Worm (Caenorhabditis elegans) whole organism, L4 larva: ENCODE results near the gene hdl-1.

Experiments used
- D1046.2 ChIP-seq: fragments of 200-800 bp; sonication (Bioruptor generic); IDR thresholded peaks from 2 replicates; pipeline ENCODE4 v1.3.6; 2022; ENCODE audit warnings: missing genetic modification characterization, missing compliant biosample characterization
- F10B5.3 ChIP-seq: sonication (generic microtip); optimal IDR thresholded peaks from 2 replicates; lab custom pipeline; 2016; ENCODE audit warnings: mild to moderate bottlenecking, missing genetic modification characterization, missing compliant biosample characterization
- F26F4.8 ChIP-seq: fragments of 200-800 bp; sonication (Bioruptor generic); conservative IDR thresholded peaks from 2 replicates; pipeline ENCODE4 v1.3.6; 2022; ENCODE audit warnings: missing genetic modification characterization, missing compliant biosample characterization
- F37D6.2 ChIP-seq: sonication (generic microtip); optimal IDR thresholded peaks from 2 replicates; lab custom pipeline; 2016; ENCODE audit warnings: mild to moderate bottlenecking, missing genetic modification characterization, missing compliant biosample characterization
- F44E2.7 ChIP-seq: fragments of 200-800 bp; sonication (Bioruptor generic); IDR thresholded peaks from 2 replicates; pipeline ENCODE4 v2.1.2; 2022; ENCODE audit warnings: missing genetic modification characterization, missing compliant biosample characterization
- R02D3.7 ChIP-seq: fragments of 150-350 bp; sonication (generic microtip); optimal IDR thresholded peaks from 3 replicates; lab custom pipeline; 2014; ENCODE audit warnings: missing biosample characterization, missing genetic modification characterization
- T26A8.4 ChIP-seq: fragments of 200-800 bp; sonication (Bioruptor generic); IDR thresholded peaks from 2 replicates; pipeline ENCODE4 v1.3.6; 2022; ENCODE audit warnings: missing genetic modification characterization, missing compliant biosample characterization
- Y48G9A.11 ChIP-seq: fragments of 200-800 bp; sonication (Bioruptor generic); IDR thresholded peaks from 2 replicates; pipeline ENCODE4 v1.3.6; 2022; ENCODE audit warnings: missing genetic modification reagents, missing genetic modification characterization, missing compliant biosample characterization
- aly-2 ChIP-seq: sonication (generic microtip); optimal IDR thresholded peaks from 2 replicates; lab custom pipeline; 2018; ENCODE audit warnings: missing biosample characterization, missing genetic modification characterization
- arid-1 ChIP-seq: fragments of 200-800 bp; sonication (Bioruptor generic); conservative IDR thresholded peaks from 2 replicates; pipeline ENCODE4 v1.3.6; 2022; ENCODE audit warnings: missing genetic modification reagents, missing genetic modification characterization, missing compliant biosample characterization
- attf-4 ChIP-seq: sonication (generic microtip); optimal IDR thresholded peaks from 3 replicates; lab custom pipeline; 2017; ENCODE audit warnings: missing biosample characterization, missing genetic modification characterization
- ceh-20 ChIP-seq: fragments of 200-800 bp; sonication (Bioruptor generic); IDR thresholded peaks from 2 replicates; pipeline ENCODE4 v1.3.6; 2022; ENCODE audit warnings: missing genetic modification reagents, missing genetic modification characterization, missing compliant biosample characterization
- ceh-28 ChIP-seq: fragments of 150-350 bp; optimal IDR thresholded peaks from 2 replicates; lab custom pipeline; 2014; ENCODE audit warnings: missing biosample characterization, missing genetic modification reagents, missing genetic modification characterization
- ceh-32 ChIP-seq: sonication (generic microtip); optimal IDR thresholded peaks from 2 replicates; lab custom pipeline; 2016; ENCODE audit warnings: mild to moderate bottlenecking, missing genetic modification characterization, missing compliant biosample characterization; ENCODE audit not compliant: poor library complexity
- ceh-44 ChIP-seq: fragments of 200-800 bp; sonication (Bioruptor generic); IDR thresholded peaks from 2 replicates; pipeline ENCODE4 v1.3.6; 2022; ENCODE audit warnings: missing genetic modification reagents, missing genetic modification characterization, missing compliant biosample characterization
- ceh-82 ChIP-seq: sonication (generic microtip); optimal IDR thresholded peaks from 2 replicates; lab custom pipeline; 2017; ENCODE audit warnings: missing biosample characterization, missing genetic modification characterization
- cey-2 ChIP-seq: sonication (generic microtip); optimal IDR thresholded peaks from 3 replicates; lab custom pipeline; 2017; ENCODE audit warnings: missing genetic modification characterization, mild to moderate bottlenecking, missing compliant biosample characterization, antibody characterized with exemption, borderline replicate concordance; ENCODE audit not compliant: insufficient read depth
- daf-19 ChIP-seq: fragments of 200-800 bp; sonication (Bioruptor generic); conservative IDR thresholded peaks from 2 replicates; pipeline ENCODE4 v1.3.6; 2022; ENCODE audit warnings: missing genetic modification characterization, missing compliant biosample characterization
- daf-8 ChIP-seq: fragments of 200-800 bp; sonication (Bioruptor generic); IDR thresholded peaks from 2 replicates; pipeline ENCODE4 v1.3.6; 2022; ENCODE audit warnings: missing genetic modification characterization, missing compliant biosample characterization
- duxl-1 ChIP-seq: sonication (generic microtip); optimal IDR thresholded peaks from 2 replicates; lab custom pipeline; 2016; ENCODE audit warnings: mild to moderate bottlenecking, missing genetic modification characterization, moderate library complexity, missing compliant biosample characterization; ENCODE audit not compliant: poor library complexity
- dve-1 ChIP-seq: sonication (generic microtip); optimal IDR thresholded peaks from 2 replicates; lab custom pipeline; 2017; ENCODE audit warnings: antibody characterized with exemption, mild to moderate bottlenecking, missing genetic modification characterization, missing compliant biosample characterization; ENCODE audit not compliant: insufficient read depth
- egl-27 ChIP-seq: sonication (generic microtip); optimal IDR thresholded peaks from 3 replicates; lab custom pipeline; 2017; ENCODE audit warnings: missing biosample characterization, missing genetic modification reagents, missing genetic modification characterization
- fkh-10 ChIP-seq: fragments of 150-350 bp; optimal IDR thresholded peaks from 2 replicates; lab custom pipeline; 2014; ENCODE audit warnings: missing biosample characterization, missing genetic modification reagents, missing genetic modification characterization
- hlh-11 ChIP-seq: fragments of 200-800 bp; sonication (Bioruptor generic); optimal IDR thresholded peaks from 2 replicates; lab custom pipeline; 2018; ENCODE audit warnings: mild to moderate bottlenecking, missing genetic modification characterization, missing compliant biosample characterization
- lin-1 ChIP-seq: fragments of 200-800 bp; sonication (Bioruptor generic); IDR thresholded peaks from 2 replicates; pipeline ENCODE4 v1.3.6; 2022; ENCODE audit warnings: missing genetic modification reagents, missing genetic modification characterization, missing compliant biosample characterization
- lin-15B ChIP-seq: fragments of 150-350 bp; sonication (generic microtip); optimal IDR thresholded peaks from 3 replicates; lab custom pipeline; 2014; ENCODE audit warnings: missing biosample characterization, missing genetic modification characterization
- lin-29 ChIP-seq: fragments of 200-800 bp; sonication (Bioruptor generic); IDR thresholded peaks from 2 replicates; pipeline ENCODE4 v1.3.6; 2022; ENCODE audit warnings: missing genetic modification reagents, missing genetic modification characterization, missing compliant biosample characterization
- lin-38 ChIP-seq: fragments of 200-800 bp; sonication (Bioruptor generic); IDR thresholded peaks from 2 replicates; pipeline ENCODE4 v1.3.6; 2022; ENCODE audit warnings: missing genetic modification reagents, missing genetic modification characterization, missing compliant biosample characterization
- lsy-2 ChIP-seq, 2 experiments: fragments of 150-350 bp in 1 of 2; sonication (generic microtip) in 1 of 2; optimal IDR thresholded peaks; 2 replicates each; lab custom pipeline; 2014 to 2017; ENCODE audit warnings: missing biosample characterization in 2 of 2, missing genetic modification characterization in 2 of 2
- madf-5 ChIP-seq, 2 experiments: fragments of 200-800 bp; sonication (Bioruptor generic); IDR thresholded peaks; 2 replicates each; pipeline ENCODE4 v1.3.6; 2022; ENCODE audit warnings: missing compliant biosample characterization in 2 of 2, missing genetic modification characterization in 2 of 2
- mdt-29 ChIP-seq: fragments of 200-800 bp; sonication (Bioruptor generic); IDR thresholded peaks from 2 replicates; pipeline ENCODE4 v1.3.6; 2022; ENCODE audit warnings: missing genetic modification reagents, missing genetic modification characterization, missing compliant biosample characterization
- mxl-2 ChIP-seq: fragments of 200-800 bp; sonication (Bioruptor generic); conservative IDR thresholded peaks from 2 replicates; pipeline ENCODE4 v1.3.6; 2022; ENCODE audit warnings: missing genetic modification reagents, missing genetic modification characterization, missing compliant biosample characterization
- mxl-3 ChIP-seq: fragments of 200-800 bp; sonication (Bioruptor generic); optimal IDR thresholded peaks from 2 replicates; lab custom pipeline; 2018; ENCODE audit warnings: mild to moderate bottlenecking, missing genetic modification characterization, missing compliant biosample characterization
- nhr-237 ChIP-seq: sonication (generic microtip); optimal IDR thresholded peaks from 2 replicates; lab custom pipeline; 2017; ENCODE audit warnings: missing biosample characterization, missing genetic modification characterization
- nhr-25 ChIP-seq: sonication (generic microtip); optimal IDR thresholded peaks from 2 replicates; lab custom pipeline; 2017; ENCODE audit warnings: missing genetic modification characterization, mild to moderate bottlenecking, missing compliant biosample characterization, antibody characterized with exemption, moderate library complexity, borderline replicate concordance; ENCODE audit not compliant: insufficient read depth
- nhr-41 ChIP-seq: fragments of 200-800 bp; sonication (Bioruptor generic); IDR thresholded peaks from 2 replicates; pipeline ENCODE4 v1.3.6; 2022; ENCODE audit warnings: missing genetic modification reagents, missing genetic modification characterization, missing compliant biosample characterization
- nhr-42 ChIP-seq: fragments of 200-800 bp; sonication (Bioruptor generic); IDR thresholded peaks from 2 replicates; pipeline ENCODE4 v1.3.6; 2022; ENCODE audit warnings: missing genetic modification characterization, missing compliant biosample characterization
- nhr-6 ChIP-seq: fragments of 150-350 bp; optimal IDR thresholded peaks from 2 replicates; lab custom pipeline; 2014; ENCODE audit warnings: missing biosample characterization, missing genetic modification characterization
- nhr-77 ChIP-seq: fragments of 150-350 bp; optimal IDR thresholded peaks from 2 replicates; lab custom pipeline; 2014; ENCODE audit warnings: missing biosample characterization, missing genetic modification characterization
- php-3 ChIP-seq: fragments of 200-800 bp; sonication (Bioruptor generic); IDR thresholded peaks from 2 replicates; pipeline ENCODE4 v1.3.6; 2022; ENCODE audit warnings: missing genetic modification reagents, missing genetic modification characterization, missing compliant biosample characterization
- rbr-2 ChIP-seq: sonication (generic microtip); optimal IDR thresholded peaks from 2 replicates; lab custom pipeline; 2016; ENCODE audit warnings: missing genotype, missing genetic modification characterization, missing compliant biosample characterization
- saeg-2 ChIP-seq: fragments of 200-800 bp; sonication (Bioruptor generic); IDR thresholded peaks from 2 replicates; pipeline ENCODE4 v1.3.6; 2022; ENCODE audit warnings: missing genetic modification reagents, missing genetic modification characterization, missing compliant biosample characterization
- sdz-12 ChIP-seq: fragments of 200-800 bp; sonication (Bioruptor generic); optimal IDR thresholded peaks from 2 replicates; lab custom pipeline; 2018; ENCODE audit warnings: mild to moderate bottlenecking, missing genetic modification characterization, missing compliant biosample characterization
- skn-1 ChIP-seq: fragments of 150-350 bp; optimal IDR thresholded peaks from 2 replicates; lab custom pipeline; 2014; ENCODE audit warnings: missing biosample characterization, missing genetic modification characterization
- snpc-1.2 ChIP-seq: fragments of 200-800 bp; sonication (Bioruptor generic); IDR thresholded peaks from 2 replicates; pipeline ENCODE4 v1.3.6; 2022; ENCODE audit warnings: missing genetic modification reagents, missing genetic modification characterization, missing compliant biosample characterization
- snpc-4 ChIP-seq: fragments of 150-350 bp; optimal IDR thresholded peaks from 2 replicates; lab custom pipeline; 2014; ENCODE audit warnings: missing biosample characterization, missing genetic modification characterization
- spr-1 ChIP-seq: sonication (generic microtip); optimal IDR thresholded peaks from 2 replicates; lab custom pipeline; 2016; ENCODE audit warnings: mild to moderate bottlenecking, missing genetic modification characterization, missing compliant biosample characterization
- tag-97 ChIP-seq: fragments of 200-800 bp; sonication (Bioruptor generic); IDR thresholded peaks from 2 replicates; pipeline ENCODE4 v1.3.6; 2022; ENCODE audit warnings: missing genetic modification characterization, missing compliant biosample characterization
- vab-7 ChIP-seq: fragments of 200-800 bp; sonication (Bioruptor generic); IDR thresholded peaks from 2 replicates; pipeline ENCODE4 v1.3.6; 2022; ENCODE audit warnings: missing genetic modification reagents, missing genetic modification characterization, missing compliant biosample characterization
- zfp-3 ChIP-seq: fragments of 200-800 bp; sonication (Bioruptor generic); conservative IDR thresholded peaks from 2 replicates; pipeline ENCODE4 v1.3.6; 2022; ENCODE audit warnings: missing genetic modification reagents, missing genetic modification characterization, missing compliant biosample characterization
- ztf-11 ChIP-seq: fragments of 150-350 bp; optimal IDR thresholded peaks from 2 replicates; lab custom pipeline; 2014; ENCODE audit warnings: missing biosample characterization, missing genetic modification characterization

Gene hdl-1

DNA sequence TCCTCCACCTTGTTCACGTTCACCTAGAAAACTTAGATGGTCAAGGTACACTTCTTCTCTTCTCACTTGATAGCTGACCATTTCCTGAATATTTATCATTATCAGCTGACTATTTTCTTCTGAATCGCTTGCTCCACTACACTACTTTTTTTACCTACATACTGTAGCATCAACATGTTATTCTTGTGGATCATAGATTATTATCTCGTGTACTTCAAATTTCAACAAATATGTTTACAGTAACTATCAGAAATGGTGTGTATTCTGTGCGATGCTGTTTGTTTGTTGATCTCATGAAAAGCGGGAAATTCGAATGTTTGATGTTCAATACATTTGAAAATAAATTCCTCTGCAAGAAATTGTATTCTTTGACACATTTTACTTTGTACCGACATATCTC, 32.7 kb downstream of the hdl-1 start, which contains the start of gene ZK822.10 (continued):
- TF ChIP-seq nhr-77 (tag; lab: Kevin White, UChicago) (peak; percentile 51), dve-1 (tag; lab: Kevin White, UChicago) (peak; percentile 77), F26F4.8 (GFP tag; lab: Robert Waterston, UW) (no peak), rbr-2 (no peak), R02D3.7 (no peak), php-3 (no peak), aly-2 (tag; lab: Kevin White, UChicago) (no peak), sdz-12 (GFP tag; lab: Kevin White, UChicago) (no peak), nhr-41 (no peak), skn-1 (no peak), ceh-44 (no peak), D1046.2 (GFP tag; lab: Robert Waterston, UW) (no peak), lin-15B (tag; lab: Kevin White, UChicago) (no peak), snpc-1.2 (GFP tag; lab: Robert Waterston, UW) (no peak), egl-27 (tag; lab: Kevin White, UChicago) (no peak), lsy-2 (tag; optimal IDR thresholded peaks at IDR 0.05; lab: Kevin White, UChicago) (peak in 1 of 2 experiments; percentile 2), lin-38 (no peak), ztf-11 (tag; lab: Kevin White, UChicago) (no peak), saeg-2 (GFP tag; lab: Robert Waterston, UW) (no peak), nhr-42 (GFP tag; lab: Robert Waterston, UW) (no peak), F10B5.3 (tag; lab: Kevin White, UChicago) (no peak), zfp-3 (GFP tag; lab: Robert Waterston, UW) (no peak), daf-8 (no peak), ceh-28 (tag; lab: Kevin White, UChicago) (no peak), nhr-6 (tag; lab: Kevin White, UChicago) (no peak), ceh-82 (tag; lab: Kevin White, UChicago) (no peak), vab-7 (GFP tag; lab: Robert Waterston, UW) (no peak), spr-1 (tag; lab: Kevin White, UChicago) (no peak), madf-5 (GFP tag; IDR thresholded peaks at IDR 0.05; lab: Robert Waterston, UW) (no peak), T26A8.4 (GFP tag; lab: Robert Waterston, UW) (no peak), hlh-11 (tag; lab: Kevin White, UChicago) (peak; percentile 71), attf-4 (tag; lab: Kevin White, UChicago) (no peak), nhr-237 (tag; lab: Kevin White, UChicago) (no peak), mxl-2 (GFP tag; lab: Robert Waterston, UW) (no peak), arid-1 (GFP tag; lab: Robert Waterston, UW) (no peak), F37D6.2 (tag; lab: Kevin White, UChicago) (no peak), duxl-1 (no peak), lin-29 (GFP tag; lab: Robert Waterston, UW) (no peak), lin-1 (no peak)

DNA sequence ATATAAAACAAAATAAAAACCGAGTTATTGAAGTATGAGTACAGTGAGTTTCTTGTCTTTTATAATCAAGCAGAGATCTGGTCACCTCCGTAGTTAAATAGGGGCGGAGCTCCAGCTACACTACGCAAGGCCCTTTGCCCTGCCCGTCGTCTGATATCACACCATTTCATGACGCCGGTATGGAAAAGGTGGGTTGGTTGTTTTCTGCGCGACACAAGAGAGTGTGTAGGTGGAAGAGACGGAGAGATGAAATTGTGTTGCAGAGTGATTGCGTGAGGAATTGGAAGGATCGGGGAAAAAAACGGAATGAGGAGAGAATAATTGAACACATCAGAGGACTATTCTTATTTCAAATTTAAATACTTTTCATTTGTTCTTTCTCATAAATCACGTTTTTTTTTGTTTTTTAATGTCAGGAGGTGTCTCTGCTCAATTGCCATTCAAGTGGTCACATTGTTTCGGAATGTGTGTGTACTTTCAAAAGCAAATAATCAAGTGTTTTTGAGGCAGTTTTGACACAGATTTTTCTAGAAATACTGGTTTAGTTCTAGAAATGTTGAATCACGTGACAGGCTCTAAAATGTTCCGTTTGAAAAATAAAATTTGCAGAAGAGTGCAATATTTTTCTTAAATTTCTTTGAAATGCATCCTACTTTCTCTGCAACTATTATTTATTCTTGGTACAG, 33.7 kb downstream of the hdl-1 start, which contains the start of gene ZK822.9:
Gene ZK822.9, plus strand, starts transcription at position 180 of the 686 bp plus-strand sequence.
- TF ChIP-seq mdt-29 (GFP tag; lab: Robert Waterston, UW) (peak; percentile 88), ceh-32 (tag; lab: Kevin White, UChicago) (no peak), arid-1 (GFP tag; lab: Robert Waterston, UW) (no peak), tag-97 (no peak), fkh-10 (no peak), F44E2.7 (no peak), ceh-20 (GFP tag; lab: Robert Waterston, UW) (no peak), daf-19 (GFP tag; lab: Robert Waterston, UW) (no peak), Y48G9A.11 (GFP tag; lab: Robert Waterston, UW) (no peak), mxl-3 (GFP tag; lab: Kevin White, UChicago) (peak; percentile 24), F10B5.3 (tag; lab: Kevin White, UChicago) (no peak), snpc-4 (tag; lab: Kevin White, UChicago) (no peak), cey-2 (tag; lab: Kevin White, UChicago) (no peak), mxl-2 (GFP tag; lab: Robert Waterston, UW) (no peak), nhr-42 (GFP tag; lab: Robert Waterston, UW) (no peak), nhr-25 (tag; lab: Kevin White, UChicago) (no peak)
